Worm (Caenorhabditis elegans): Measurements from ENCODE around the gene W10D9.3.

- TF ChIP-seq ama-1 (optimal IDR thresholded peaks at IDR 0.05) = no peak
- no peak for TF ChIP-seq pqm-1 (tag; optimal IDR thresholded peaks at IDR 0.05)
- no peak for TF ChIP-seq fax-1 (tag; optimal IDR thresholded peaks at IDR 0.05)
- TF ChIP-seq zip-5 (tag; optimal IDR thresholded peaks at IDR 0.05) = no peak
- no peak for TF ChIP-seq nhr-11 (tag; optimal IDR thresholded peaks at IDR 0.05)
- TF ChIP-seq tbx-7 (tag; optimal IDR thresholded peaks at IDR 0.05) = no peak
- TF ChIP-seq hlh-15 (tag; optimal IDR thresholded peaks at IDR 0.05) = no peak
- no peak for TF ChIP-seq pha-4 (tag; optimal IDR thresholded peaks at IDR 0.05)
- TF ChIP-seq hlh-30 (tag; optimal IDR thresholded peaks at IDR 0.05; ENCODE audit: insufficient read depth) = no peak
- no peak for TF ChIP-seq ceh-9 (tag; optimal IDR thresholded peaks at IDR 0.05)
Observed at ce11 chrII:460835-461234, at the start of gene W10D9.3.
